Fruit fly (Drosophila melanogaster) whole organism, wandering third instar larva: ENCODE results near the gene CG12818.

ENCODE experiments used
- CG32264 ChIP-seq: fragments of 200-800 bp; sonication (Bioruptor generic); optimal IDR thresholded peaks from 2 replicates; lab custom pipeline; 2016; ENCODE audit warnings: missing biosample characterization, missing genetic modification characterization
- CG9705 ChIP-seq: fragments of 200-800 bp; sonication (Bioruptor generic); optimal IDR thresholded peaks from 2 replicates; lab custom pipeline; 2018; ENCODE audit warnings: missing biosample characterization, mild to moderate bottlenecking, missing genetic modification characterization
- CrebA ChIP-seq: fragments of 200-800 bp; sonication (Bioruptor generic); optimal IDR thresholded peaks from 2 replicates; lab custom pipeline; 2016; ENCODE audit warnings: missing biosample characterization, mild to moderate bottlenecking, missing genetic modification characterization, borderline replicate concordance
- Dfd ChIP-seq: fragments of >200 bp; optimal IDR thresholded peaks from 2 replicates; lab custom pipeline; 2017; ENCODE audit warnings: missing biosample characterization, missing genetic modification characterization
- GATAd ChIP-seq: sonication (Bioruptor generic); optimal IDR thresholded peaks from 2 replicates; lab custom pipeline; 2016; ENCODE audit warnings: missing biosample characterization, missing genetic modification characterization
- HLH106 ChIP-seq: fragments of 200-800 bp; optimal IDR thresholded peaks from 3 replicates; lab custom pipeline; 2019; ENCODE audit warnings: missing biosample characterization, mild to moderate bottlenecking, missing genetic modification characterization, moderate library complexity
- Hnf4 ChIP-seq: fragments of 200-800 bp; sonication (Bioruptor generic); optimal IDR thresholded peaks from 2 replicates; lab custom pipeline; 2016; ENCODE audit warnings: missing biosample characterization, mild to moderate bottlenecking, missing genetic modification characterization
- Hr78 ChIP-seq: fragments of >200 bp; optimal IDR thresholded peaks from 2 replicates; lab custom pipeline; 2017; ENCODE audit warnings: missing biosample characterization, missing genetic modification characterization
- Hr83 ChIP-seq: fragments of 200-300 bp; sonication (Bioruptor generic); optimal IDR thresholded peaks from 2 replicates; lab custom pipeline; 2016; ENCODE audit warnings: missing biosample characterization, mild to moderate bottlenecking, missing genetic modification characterization, moderate library complexity; ENCODE audit not compliant: poor library complexity, severe bottlenecking
- Jra ChIP-seq: sonication (Bioruptor generic); optimal IDR thresholded peaks from 2 replicates; lab custom pipeline; 2016; ENCODE audit warnings: missing biosample characterization, missing genetic modification characterization
- Mio ChIP-seq: sonication (Bioruptor generic); optimal IDR thresholded peaks from 2 replicates; lab custom pipeline; 2016; ENCODE audit warnings: missing biosample characterization, missing genetic modification characterization
- Myc ChIP-seq: fragments of >200 bp; optimal IDR thresholded peaks from 2 replicates; lab custom pipeline; 2017
- N ChIP-seq: fragments of >200 bp; optimal IDR thresholded peaks from 2 replicates; lab custom pipeline; 2018; ENCODE audit warnings: missing biosample characterization, missing external identifiers, missing genetic modification characterization
- OdsH ChIP-seq: fragments of 200-800 bp; sonication (Bioruptor generic); optimal IDR thresholded peaks from 2 replicates; lab custom pipeline; 2016; ENCODE audit warnings: missing biosample characterization, mild to moderate bottlenecking, missing genetic modification characterization
- Rel ChIP-seq, 2 experiments: fragments of 200-800 bp; sonication (Bioruptor generic) in 1 of 2; optimal IDR thresholded peaks; 2 replicates in 1 of 2; 3 replicates in 1 of 2; lab custom pipeline; 2016 to 2019; ENCODE audit warnings: mild to moderate bottlenecking in 2 of 2, missing biosample characterization in 2 of 2, missing genetic modification characterization in 2 of 2, moderate library complexity in 1 of 2
- Sp1 ChIP-seq: fragments of 200-800 bp; sonication (Bioruptor generic); optimal IDR thresholded peaks from 3 replicates; lab custom pipeline; 2019; ENCODE audit warnings: missing biosample characterization, mild to moderate bottlenecking, missing genetic modification characterization, moderate library complexity
- Vsx2 ChIP-seq: fragments of 200-300, 225-300 bp; sonication (Bioruptor generic); optimal IDR thresholded peaks from 2 replicates; lab custom pipeline; 2018; ENCODE audit warnings: missing biosample characterization, missing genetic modification characterization; ENCODE audit not compliant: partially characterized antibody
- br ChIP-seq: fragments of 200-800 bp; sonication (Bioruptor generic); optimal IDR thresholded peaks from 2 replicates; lab custom pipeline; 2016; ENCODE audit warnings: missing biosample characterization, missing genetic modification characterization
- brk ChIP-seq: fragments of 200-800 bp; sonication (Bioruptor generic); optimal IDR thresholded peaks from 2 replicates; lab custom pipeline; 2016; ENCODE audit warnings: missing biosample characterization, mild to moderate bottlenecking, missing genetic modification characterization
- dmrt93B ChIP-seq: fragments of 200-800 bp; sonication (Bioruptor generic); optimal IDR thresholded peaks from 2 replicates; lab custom pipeline; 2018; ENCODE audit warnings: missing biosample characterization, mild to moderate bottlenecking, missing genetic modification characterization
- dsf ChIP-seq: sonication (Bioruptor generic); optimal IDR thresholded peaks from 2 replicates; lab custom pipeline; 2016; ENCODE audit warnings: missing biosample characterization, missing genetic modification characterization, borderline replicate concordance
- ey ChIP-seq: fragments of 200-800 bp; sonication (Bioruptor generic); optimal IDR thresholded peaks from 2 replicates; lab custom pipeline; 2016; ENCODE audit warnings: missing biosample characterization, missing genetic modification characterization
- foxo ChIP-seq, 2 experiments: fragments of 200-800 bp; sonication (Bioruptor generic); optimal IDR thresholded peaks; 2 replicates in 1 of 2; 3 replicates in 1 of 2; lab custom pipeline; 2016 to 2017; ENCODE audit warnings: missing biosample characterization in 2 of 2, missing genetic modification characterization in 2 of 2
- fru ChIP-seq: fragments of 200-800 bp; sonication (Bioruptor generic); optimal IDR thresholded peaks from 3 replicates; lab custom pipeline; 2016; ENCODE audit warnings: missing biosample characterization, mild to moderate bottlenecking, missing genetic modification characterization
- h ChIP-seq: fragments of 200-800 bp; sonication (Bioruptor generic); optimal IDR thresholded peaks from 3 replicates; lab custom pipeline; 2016; ENCODE audit warnings: missing biosample characterization, mild to moderate bottlenecking, missing genetic modification characterization
- jim ChIP-seq: fragments of 175-275, 200-325 bp; sonication (Bioruptor generic); optimal IDR thresholded peaks from 2 replicates; lab custom pipeline; 2016; ENCODE audit warnings: missing biosample characterization, mild to moderate bottlenecking, missing genetic modification characterization
- lola ChIP-seq: fragments of >200 bp; optimal IDR thresholded peaks from 2 replicates; lab custom pipeline; 2017; ENCODE audit warnings: missing biosample characterization, missing genetic modification characterization
- rgr ChIP-seq: fragments of 200-800 bp; sonication (Bioruptor generic); optimal IDR thresholded peaks from 3 replicates; lab custom pipeline; 2016; ENCODE audit warnings: missing biosample characterization, mild to moderate bottlenecking, missing genetic modification characterization
- sage ChIP-seq: fragments of 200-800 bp; sonication (Bioruptor generic); optimal IDR thresholded peaks from 2 replicates; lab custom pipeline; 2016; ENCODE audit warnings: missing biosample characterization, mild to moderate bottlenecking, missing genetic modification characterization
- sv ChIP-seq: fragments of 200-800 bp; sonication (Bioruptor generic); optimal IDR thresholded peaks from 3 replicates; lab custom pipeline; 2016; ENCODE audit warnings: missing biosample characterization, missing genetic modification characterization
- tai ChIP-seq: sonication (Bioruptor generic); optimal IDR thresholded peaks from 2 replicates; lab custom pipeline; 2016; ENCODE audit warnings: missing biosample characterization, missing genetic modification characterization
- usp ChIP-seq: fragments of >200 bp; optimal IDR thresholded peaks from 2 replicates; lab custom pipeline; 2017; ENCODE audit warnings: missing biosample characterization, missing genetic modification characterization
- woc ChIP-seq: sonication (Bioruptor generic); optimal IDR thresholded peaks from 2 replicates; lab custom pipeline; 2016; ENCODE audit warnings: missing biosample characterization, mild to moderate bottlenecking, missing genetic modification characterization

Gene CG12818

DNA sequence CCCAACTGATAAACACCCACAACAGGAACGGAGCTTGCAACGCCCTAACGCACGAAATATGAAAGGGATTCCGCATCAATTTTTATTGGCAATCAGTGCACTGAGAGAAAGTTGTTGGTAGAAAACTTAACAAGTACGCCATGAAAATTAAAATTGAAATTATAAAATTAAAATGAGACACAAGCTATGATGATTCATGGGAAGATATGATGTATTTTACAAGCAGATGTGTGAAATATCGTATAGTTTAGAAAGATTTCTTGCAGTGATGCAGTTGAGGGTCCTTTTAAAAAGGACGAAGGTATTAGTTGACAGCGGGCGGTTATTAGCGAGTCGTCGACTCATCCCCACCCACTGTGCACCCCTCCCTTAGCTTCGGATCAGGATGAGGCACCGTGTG is 39.1 kb downstream of the CG12818 start:
- TF ChIP-seq ey (no peak), HLH106 (tag; lab: Kevin White, UChicago) (no peak), foxo (GFP tag; optimal IDR thresholded peaks at IDR 0.05; lab: Kevin White, UChicago) (no peak), br (GFP tag; lab: Kevin White, UChicago) (no peak), sv (GFP tag; lab: Kevin White, UChicago) (no peak)

DNA sequence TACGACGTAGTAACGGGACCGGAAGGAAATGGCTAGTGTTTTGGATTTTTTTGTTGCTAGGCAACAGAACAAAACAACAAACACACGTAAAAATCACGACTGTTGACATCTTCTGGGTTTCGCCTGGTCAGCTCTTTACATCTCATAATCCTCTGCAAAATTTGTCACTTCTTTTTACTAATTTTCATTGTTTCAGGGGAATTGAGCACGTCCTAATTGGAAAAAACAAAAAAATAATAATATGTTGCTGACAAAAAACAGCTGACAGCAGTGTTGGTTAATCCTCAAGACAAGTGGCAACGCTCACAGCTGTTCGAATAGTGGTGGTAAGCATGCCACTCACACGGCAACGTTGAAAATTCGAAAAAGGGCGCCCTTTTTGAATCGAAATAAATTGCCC is 46.5 kb downstream of the CG12818 start, which contains the start of gene Rfx:
TSS of gene Rfx (minus strand) at position 220 of the 400 bp plus-strand sequence.
- no peak for TF ChIP-seq usp (GFP tag; lab: Kevin White, UChicago)
- peak; percentile 12 for TF ChIP-seq HLH106 (tag; lab: Kevin White, UChicago)
- no peak for TF ChIP-seq woc (GFP tag; lab: Kevin White, UChicago)
- no peak for TF ChIP-seq dsf (GFP tag; lab: Kevin White, UChicago)
- peak; percentile 36 for TF ChIP-seq Sp1
- peak; percentile 44 for TF ChIP-seq CrebA (GFP tag; lab: Kevin White, UChicago)
- TF ChIP-seq rgr = peak; percentile 22
- no peak for TF ChIP-seq GATAd (GFP tag; lab: Kevin White, UChicago)
- peak; percentile 29 for TF ChIP-seq h (GFP tag; lab: Kevin White, UChicago)
- peak in 1 of 2 experiments; percentile 44 for TF ChIP-seq foxo (GFP tag; optimal IDR thresholded peaks at IDR 0.05; lab: Kevin White, UChicago)
- peak; percentile 17 for TF ChIP-seq fru (GFP tag; lab: Kevin White, UChicago)
- TF ChIP-seq sv (GFP tag; lab: Kevin White, UChicago) = no peak
- TF ChIP-seq Rel (GFP tag; optimal IDR thresholded peaks at IDR 0.05; lab: Kevin White, UChicago) = no peak
- peak; percentile 40 for TF ChIP-seq Rel (tag; optimal IDR thresholded peaks at IDR 0.05; lab: Kevin White, UChicago)
- TF ChIP-seq tai (GFP tag; lab: Kevin White, UChicago) = peak; percentile 44
- no peak for TF ChIP-seq Jra (GFP tag; lab: Kevin White, UChicago)
- peak; percentile 7 for TF ChIP-seq OdsH (GFP tag; lab: Kevin White, UChicago)
- peak; percentile 49 for TF ChIP-seq Hnf4 (GFP tag; lab: Kevin White, UChicago)
- TF ChIP-seq brk = peak; percentile 66
- TF ChIP-seq br (GFP tag; lab: Kevin White, UChicago) = peak; percentile 21

DNA sequence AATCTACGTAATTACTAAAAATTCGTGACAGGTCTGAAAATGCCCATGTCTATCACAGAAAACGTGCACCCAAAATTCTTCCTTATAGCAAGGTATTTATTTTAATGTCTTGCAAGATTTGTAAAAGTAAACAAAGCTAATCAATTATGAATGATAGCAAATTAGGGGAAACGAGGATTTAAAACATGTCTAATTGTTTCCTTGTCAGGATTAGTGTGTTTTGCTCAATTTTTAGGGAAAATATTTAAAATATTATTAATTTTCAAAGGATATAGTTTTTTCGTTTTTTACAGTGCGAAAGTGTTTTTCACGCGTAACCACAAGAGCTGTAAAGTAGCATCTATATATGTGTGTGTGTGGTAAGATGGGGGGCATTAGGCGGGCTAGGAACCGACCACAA is 47.6 kb downstream of the CG12818 start:
- TF ChIP-seq Dfd (GFP tag; lab: Kevin White, UChicago) (no peak), OdsH (GFP tag; lab: Kevin White, UChicago) (no peak), rgr (no peak), br (GFP tag; lab: Kevin White, UChicago) (no peak), Jra (GFP tag; lab: Kevin White, UChicago) (no peak), Hr78 (GFP tag; lab: Kevin White, UChicago) (no peak), jim (no peak), lola (no peak), sage (GFP tag; lab: Kevin White, UChicago) (no peak), Hr83 (GFP tag; lab: Kevin White, UChicago) (no peak), Myc (lab: Kevin White, UChicago) (no peak), HLH106 (tag; lab: Kevin White, UChicago) (no peak), Rel (GFP tag; optimal IDR thresholded peaks at IDR 0.05; lab: Kevin White, UChicago) (no peak), Rel (tag; optimal IDR thresholded peaks at IDR 0.05; lab: Kevin White, UChicago) (no peak), CG32264 (GFP tag; lab: Kevin White, UChicago) (no peak), dmrt93B (GFP tag; lab: Kevin White, UChicago) (no peak), Sp1 (no peak), N (GFP tag; lab: Kevin White, UChicago) (no peak), Hnf4 (GFP tag; lab: Kevin White, UChicago) (no peak), CG9705 (GFP tag; lab: Kevin White, UChicago) (no peak)

DNA sequence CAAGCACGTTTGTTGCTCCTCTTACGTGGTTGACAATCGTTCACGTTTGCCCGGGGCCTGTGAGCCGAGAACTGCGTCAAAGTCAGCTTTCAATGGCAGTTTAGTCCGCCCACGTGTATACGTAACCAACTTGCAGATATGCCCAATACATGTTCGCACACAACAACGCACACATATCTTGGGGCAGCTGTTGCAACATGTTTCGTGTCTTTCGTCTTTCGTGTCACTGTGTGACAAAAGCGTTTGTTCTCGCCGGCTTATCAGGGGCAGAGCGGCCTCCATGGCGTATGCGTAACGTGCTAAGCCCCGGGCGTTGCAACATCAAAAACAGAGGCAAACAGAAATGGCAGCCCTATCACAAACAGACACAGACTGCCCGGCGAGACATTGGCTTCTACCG is 48.0 kb downstream of the CG12818 start:
- TF ChIP-seq OdsH (GFP tag; lab: Kevin White, UChicago) (no peak), Hr83 (GFP tag; lab: Kevin White, UChicago) (no peak), Vsx2 (GFP tag; lab: Kevin White, UChicago) (no peak), lola (no peak), fru (GFP tag; lab: Kevin White, UChicago) (no peak), Jra (GFP tag; lab: Kevin White, UChicago) (no peak), rgr (no peak), woc (GFP tag; lab: Kevin White, UChicago) (no peak), Mio (GFP tag; lab: Kevin White, UChicago) (no peak), Hnf4 (GFP tag; lab: Kevin White, UChicago) (no peak), jim (no peak), foxo (GFP tag; optimal IDR thresholded peaks at IDR 0.05; lab: Kevin White, UChicago) (no peak), GATAd (GFP tag; lab: Kevin White, UChicago) (no peak), brk (no peak), Myc (lab: Kevin White, UChicago) (no peak), br (GFP tag; lab: Kevin White, UChicago) (no peak), Hr78 (GFP tag; lab: Kevin White, UChicago) (no peak), h (GFP tag; lab: Kevin White, UChicago) (no peak)
